Worm (Caenorhabditis elegans): Measurements from ENCODE around the gene srj-50.
A peak's percentile ranks its signal among the peaks of the same experiment; 100 is the strongest.

Gene srj-50

ce11 chrV:2801955-2802354 lies 30.8 kb upstream of the srj-50 start:
- TF ChIP-seq egl-5 (tag; optimal IDR thresholded peaks at IDR 0.05) = peak; percentile 78
- TF ChIP-seq aly-2 (tag; optimal IDR thresholded peaks at IDR 0.05) = no peak
- TF ChIP-seq ZK546.5 (tag; optimal IDR thresholded peaks at IDR 0.05) = no peak
- TF ChIP-seq nhr-67 (tag; optimal IDR thresholded peaks at IDR 0.05) = no peak
- TF ChIP-seq ceh-16 (tag; optimal IDR thresholded peaks at IDR 0.05) = no peak
- TF ChIP-seq pha-4 (tag; optimal IDR thresholded peaks at IDR 0.05) = peak; percentile 6
- no peak for TF ChIP-seq ceh-28 (tag; optimal IDR thresholded peaks at IDR 0.05)
- no peak for TF ChIP-seq elt-1 (tag; optimal IDR thresholded peaks at IDR 0.05)
- no peak for TF ChIP-seq unc-39 (tag; optimal IDR thresholded peaks at IDR 0.05)
- TF ChIP-seq unc-62 (GFP tag; optimal IDR thresholded peaks at IDR 0.05) = no peak

DNA sequence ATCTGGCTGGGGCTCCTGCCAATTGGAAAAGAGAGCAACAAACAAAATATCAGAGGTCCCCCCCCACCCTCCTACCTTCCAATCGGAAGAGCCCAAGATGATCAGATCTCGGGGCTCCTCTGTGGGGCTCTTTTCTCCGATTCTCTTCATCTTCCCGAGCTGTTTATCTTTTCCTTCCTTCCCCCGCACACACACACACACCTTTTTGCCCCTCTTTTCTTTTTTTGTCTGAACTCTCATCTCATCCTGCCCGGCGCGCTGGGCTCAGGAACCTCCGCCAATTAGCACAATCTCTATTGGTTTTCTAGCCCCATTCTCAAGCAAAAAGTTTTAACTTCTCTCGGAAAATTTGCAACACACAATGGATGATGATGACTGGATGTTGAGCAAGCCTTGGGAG lies 29.5 kb upstream of the srj-50 start:
- TF ChIP-seq nfya-1 (tag; optimal IDR thresholded peaks at IDR 0.05; ENCODE audit: insufficient read depth) (peak; percentile 54), nhr-76 (tag; optimal IDR thresholded peaks at IDR 0.05) (no peak)

- TF ChIP-seq elt-1 (tag; optimal IDR thresholded peaks at IDR 0.05) = no peak
- no peak for TF ChIP-seq egl-27 (tag; optimal IDR thresholded peaks at IDR 0.05)
- no peak for TF ChIP-seq eor-1 (tag; optimal IDR thresholded peaks at IDR 0.05)
- TF ChIP-seq daf-12 (tag; optimal IDR thresholded peaks at IDR 0.05) = no peak
- no peak for TF ChIP-seq fkh-2 (tag; optimal IDR thresholded peaks at IDR 0.05)
- TF ChIP-seq lin-39 (tag; optimal IDR thresholded peaks at IDR 0.05) = no peak
- no peak for TF ChIP-seq sea-2 (GFP tag; optimal IDR thresholded peaks at IDR 0.05)
- no peak for TF ChIP-seq ama-1 (optimal IDR thresholded peaks at IDR 0.05)
- TF ChIP-seq nhr-67 (tag; optimal IDR thresholded peaks at IDR 0.05) = no peak
- TF ChIP-seq unc-39 (tag; optimal IDR thresholded peaks at IDR 0.05) = no peak
- TF ChIP-seq tbx-2 (tag; optimal IDR thresholded peaks at IDR 0.05) = no peak
- TF ChIP-seq ztf-4 (tag; optimal IDR thresholded peaks at IDR 0.05) = no peak
- TF ChIP-seq mdl-1 (tag; optimal IDR thresholded peaks at IDR 0.05) = no peak
- TF ChIP-seq nhr-12 (tag; optimal IDR thresholded peaks at IDR 0.05) = no peak
These were observed 25.0 kb upstream of the srj-50 start, which contains the start of gene ketn-1 for ce11 chrV:2807760-2808159. Gene ketn-1, minus strand, starts transcription at chrV:2807860.

DNA sequence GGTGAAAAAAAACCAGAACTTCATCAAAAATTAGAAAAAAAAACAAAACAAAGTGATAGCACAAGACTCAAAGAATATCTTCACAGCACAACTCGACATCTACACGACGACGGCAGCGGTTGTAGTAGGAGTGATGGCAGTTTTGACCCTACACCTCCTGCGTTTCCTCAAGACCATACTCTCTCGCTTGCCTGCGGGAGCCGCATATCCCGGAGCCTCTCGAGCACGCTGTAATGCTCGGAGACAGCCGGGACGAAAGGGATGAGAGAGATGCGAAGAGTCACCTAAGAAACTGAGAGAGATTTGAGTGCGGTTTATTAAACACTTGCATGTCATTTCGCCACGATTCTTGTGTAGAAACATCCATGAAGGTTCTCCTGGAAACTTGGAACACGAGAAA lies 23.3 kb upstream of the srj-50 start:
- TF ChIP-seq nhr-28 (tag; optimal IDR thresholded peaks at IDR 0.05) = no peak
- no peak for TF ChIP-seq elt-2 (tag; optimal IDR thresholded peaks at IDR 0.05)
- TF ChIP-seq nhr-76 (tag; optimal IDR thresholded peaks at IDR 0.05) = no peak
- no peak for TF ChIP-seq nhr-11 (tag; optimal IDR thresholded peaks at IDR 0.05)
- no peak for TF ChIP-seq pqm-1 (tag; optimal IDR thresholded peaks at IDR 0.05)
- no peak for TF ChIP-seq lsy-12 (tag; optimal IDR thresholded peaks at IDR 0.05)
- TF ChIP-seq unc-62 (GFP tag; optimal IDR thresholded peaks at IDR 0.05) = no peak
- no peak for TF ChIP-seq R02D3.7 (tag; optimal IDR thresholded peaks at IDR 0.05)
- TF ChIP-seq nhr-67 (tag; optimal IDR thresholded peaks at IDR 0.05) = no peak
- TF ChIP-seq mdl-1 (tag; optimal IDR thresholded peaks at IDR 0.05) = no peak
- no peak for TF ChIP-seq fkh-10 (GFP tag; optimal IDR thresholded peaks at IDR 0.05)
- TF ChIP-seq nhr-237 (tag; optimal IDR thresholded peaks at IDR 0.05) = no peak
- no peak for TF ChIP-seq fkh-2 (tag; optimal IDR thresholded peaks at IDR 0.05)
- no peak for TF ChIP-seq nhr-43 (tag; optimal IDR thresholded peaks at IDR 0.05; ENCODE audit: poor library complexity, severe bottlenecking)
- TF ChIP-seq mml-1 (tag; optimal IDR thresholded peaks at IDR 0.05) = no peak
- no peak for TF ChIP-seq ceh-9 (tag; optimal IDR thresholded peaks at IDR 0.05)
- TF ChIP-seq lin-39 (tag; optimal IDR thresholded peaks at IDR 0.05) = no peak
- no peak for TF ChIP-seq nhr-23 (tag; optimal IDR thresholded peaks at IDR 0.05)

- TF ChIP-seq elt-2 (tag; optimal IDR thresholded peaks at IDR 0.05) (peak; percentile 95), pqm-1 (tag; optimal IDR thresholded peaks at IDR 0.05) (peak; percentile 94), snpc-4 (tag; optimal IDR thresholded peaks at IDR 0.05) (no peak), fos-1 (tag; optimal IDR thresholded peaks at IDR 0.05) (peak; percentile 64)
These were observed 22.6 kb upstream of the srj-50 start, which contains the start of gene F54E2.1 for ce11 chrV:2810164-2810563. Gene F54E2.1, plus strand, starts transcription at chrV:2810398.

Data from whole organism, L3 larva.